Worm (Caenorhabditis elegans): ENCODE data around the gene tag-191.

DNA sequence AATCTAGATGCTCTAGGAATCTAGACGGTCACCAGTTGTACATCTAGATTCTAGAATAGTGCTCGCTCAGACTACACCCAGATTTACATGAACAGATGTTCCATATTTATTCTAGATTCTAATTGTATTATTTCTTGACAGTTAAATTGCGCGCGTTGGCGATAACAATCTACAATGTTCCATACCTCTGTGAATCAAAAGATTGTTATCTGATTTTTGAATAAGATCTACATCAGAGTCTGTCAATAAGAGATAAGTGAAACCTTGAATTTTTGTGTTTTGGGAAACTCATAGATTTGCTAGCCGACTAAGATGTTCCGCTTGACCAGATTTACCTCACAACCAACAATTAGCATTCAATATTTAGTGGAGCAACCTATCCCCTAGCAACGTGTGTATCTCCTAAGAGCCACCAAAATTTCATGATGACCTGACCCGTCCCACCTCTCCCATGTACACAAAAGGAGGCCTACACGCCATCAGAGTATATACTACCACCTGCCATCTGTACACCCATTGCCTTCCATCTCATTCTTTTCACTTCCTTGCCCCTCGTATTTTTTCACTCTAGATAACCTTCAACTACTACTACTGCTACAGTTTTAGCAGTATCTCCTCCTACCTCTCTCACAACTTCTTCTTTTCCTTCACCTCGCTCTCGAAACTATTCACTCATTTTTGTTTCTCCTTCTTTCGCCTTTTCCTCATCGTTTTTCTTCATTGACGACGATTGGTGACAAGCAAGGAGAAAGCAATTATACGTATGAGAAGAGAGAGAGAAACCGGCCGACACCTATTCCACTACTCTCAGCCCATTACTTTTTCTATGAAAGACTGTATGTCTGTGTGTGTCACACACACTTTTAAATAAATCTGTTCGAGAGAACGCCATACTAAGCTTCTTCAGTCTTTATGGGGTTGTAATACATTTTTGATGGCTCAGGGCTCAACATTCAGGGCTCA, 29.2 kb downstream of the tag-191 start:
- TF ChIP-seq odd-2 (tag; optimal IDR thresholded peaks at IDR 0.05) (no peak), elt-2 (tag; optimal IDR thresholded peaks at IDR 0.05) (peak; percentile 3), pha-4 (tag; optimal IDR thresholded peaks at IDR 0.05) (no peak), hlh-6 (tag; optimal IDR thresholded peaks at IDR 0.05) (no peak), ceh-45 (GFP tag; IDR thresholded peaks at IDR 0.05) (no peak), pax-1 (tag; optimal IDR thresholded peaks at IDR 0.05) (no peak), gmeb-2 (tag; optimal IDR thresholded peaks at IDR 0.05) (no peak), pqm-1 (tag; optimal IDR thresholded peaks at IDR 0.05) (no peak), pag-3 (tag; optimal IDR thresholded peaks at IDR 0.05; ENCODE audit: borderline replicate concordance) (no peak), lin-11 (tag; optimal IDR thresholded peaks at IDR 0.05) (no peak)
